Fruit fly (Drosophila melanogaster): Measurements from ENCODE around the gene CG4438.

DNA sequence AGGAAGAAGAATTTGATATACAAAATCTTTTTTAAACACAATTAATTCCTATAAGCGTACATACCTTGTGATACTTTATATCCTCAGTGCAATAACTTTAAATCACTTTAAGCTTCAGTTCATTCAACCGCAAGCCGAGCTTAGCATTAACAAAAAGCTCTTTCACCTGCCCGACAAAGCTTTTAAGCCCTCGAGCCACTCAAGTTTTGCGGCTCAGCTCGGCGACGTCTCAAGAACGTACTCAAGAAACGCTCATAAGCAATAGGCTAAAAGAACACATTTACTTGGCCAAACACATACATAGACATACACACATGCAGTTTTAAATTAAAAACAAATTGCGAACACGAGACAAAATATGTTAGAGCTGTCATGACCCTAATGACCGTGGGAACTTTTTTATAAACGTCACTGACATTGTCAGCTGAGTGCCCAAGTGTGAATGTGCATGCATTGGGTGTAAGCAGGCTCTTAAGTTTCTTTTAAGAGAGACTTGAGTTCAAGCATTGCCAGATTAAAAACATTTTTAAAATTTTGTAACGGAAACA lies 48.7 kb upstream of the CG4438 start:
- no peak for TF ChIP-seq CG16779 (tag; optimal IDR thresholded peaks at IDR 0.05)
- TF ChIP-seq acj6 (GFP tag; optimal IDR thresholded peaks at IDR 0.05): no peak
- no peak for TF ChIP-seq Blimp-1 (GFP tag; optimal IDR thresholded peaks at IDR 0.05)
- peak; percentile 26 for TF ChIP-seq dsx (GFP tag; optimal IDR thresholded peaks at IDR 0.05; ENCODE audit: poor library complexity, severe bottlenecking)
- no peak for TF ChIP-seq Hr4 (GFP tag; optimal IDR thresholded peaks at IDR 0.05)
- no peak for TF ChIP-seq Ets96B (tag; optimal IDR thresholded peaks at IDR 0.05)
- TF ChIP-seq Lpt (GFP tag; optimal IDR thresholded peaks at IDR 0.05): no peak
- TF ChIP-seq CG7368 (GFP tag; optimal IDR thresholded peaks at IDR 0.05): no peak
- TF ChIP-seq CG6276 (GFP tag; optimal IDR thresholded peaks at IDR 0.05): no peak
- TF ChIP-seq Smox (GFP tag; optimal IDR thresholded peaks at IDR 0.05): no peak
- TF ChIP-seq CG6808 (GFP tag; optimal IDR thresholded peaks at IDR 0.05): no peak
